Worm (Caenorhabditis elegans) whole organism, L3 larva: ENCODE measurements around the gene C31G12.1.

Experiments
- ceh-16 ChIP-seq: sonication (generic microtip); optimal IDR thresholded peaks from 2 replicates; lab custom pipeline; 2017; ENCODE audit warnings: missing biosample characterization, missing genetic modification characterization
- ceh-9 ChIP-seq: sonication (generic microtip); optimal IDR thresholded peaks from 2 replicates; lab custom pipeline; 2018; ENCODE audit warnings: missing biosample characterization, missing genetic modification characterization
- elt-2 ChIP-seq: sonication (generic microtip); optimal IDR thresholded peaks from 2 replicates; lab custom pipeline; 2016; ENCODE audit warnings: missing genetic modification reagents, mild to moderate bottlenecking, missing genetic modification characterization, missing compliant biosample characterization
- eor-1 ChIP-seq, 2 experiments: fragments of 150-350 bp; optimal IDR thresholded peaks; 2 replicates each; lab custom pipeline; 2014 to 2018; ENCODE audit warnings: missing biosample characterization in 2 of 2, missing genetic modification characterization in 2 of 2
- jun-1 ChIP-seq: fragments of 150-350 bp; optimal IDR thresholded peaks from 2 replicates; lab custom pipeline; 2014; ENCODE audit warnings: missing biosample characterization, missing genetic modification reagents, missing genetic modification characterization
- nfya-1 ChIP-seq: sonication (generic microtip); optimal IDR thresholded peaks from 2 replicates; lab custom pipeline; 2017; ENCODE audit warnings: missing genetic modification characterization, mild to moderate bottlenecking, missing compliant biosample characterization, antibody characterized with exemption, moderate library complexity; ENCODE audit not compliant: insufficient read depth
- nhr-237 ChIP-seq: fragments of 150-350 bp; optimal IDR thresholded peaks from 2 replicates; lab custom pipeline; 2014; ENCODE audit warnings: missing biosample characterization, missing genetic modification characterization
- nhr-28 ChIP-seq: fragments of 150-350 bp; optimal IDR thresholded peaks from 2 replicates; lab custom pipeline; 2014; ENCODE audit warnings: missing biosample characterization, missing genetic modification characterization
- nhr-76 ChIP-seq: fragments of 150-350 bp; sonication (generic microtip); optimal IDR thresholded peaks from 5 replicates; lab custom pipeline; 2014; ENCODE audit warnings: missing biosample characterization, missing genetic modification characterization
- sea-2 ChIP-seq: fragments of 150-350 bp; sonication (generic microtip); optimal IDR thresholded peaks from 4 replicates; lab custom pipeline; 2014; ENCODE audit warnings: missing biosample characterization, missing genetic modification reagents, missing genetic modification characterization
- ztf-4 ChIP-seq: fragments of 150-350 bp; optimal IDR thresholded peaks from 2 replicates; lab custom pipeline; 2014; ENCODE audit warnings: missing biosample characterization, missing genetic modification characterization

DNA sequence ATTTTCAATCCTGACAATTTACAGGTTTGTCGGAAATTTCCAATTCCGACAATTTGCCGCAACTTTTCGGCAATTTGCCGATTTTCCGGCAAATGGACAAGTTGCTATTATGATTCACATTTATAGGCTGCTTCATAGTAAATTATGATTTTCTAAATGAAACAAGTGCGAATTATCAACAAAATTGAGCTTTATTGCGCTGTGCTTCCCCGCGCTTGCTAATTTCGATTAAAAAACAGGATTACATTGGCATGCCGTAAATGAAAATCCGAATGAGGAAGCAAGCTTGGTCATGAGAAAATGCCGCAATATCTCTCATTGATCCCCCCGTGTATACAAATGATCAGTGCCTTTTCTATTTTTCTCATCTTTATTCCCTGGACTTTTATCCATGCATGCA is 41.1 kb upstream of the C31G12.1 start, which contains the start of gene Y37H2A.10:
- TF ChIP-seq ceh-16 (tag; lab: Kevin White, UChicago) (no peak), jun-1 (no peak), sea-2 (GFP tag; lab: Kevin White, UChicago) (no peak), ztf-4 (tag; lab: Kevin White, UChicago) (no peak), eor-1 (tag; optimal IDR thresholded peaks at IDR 0.05; lab: Kevin White, UChicago) (no peak), nhr-28 (no peak), nhr-76 (no peak), elt-2 (no peak), nhr-237 (no peak), nfya-1 (tag; lab: Kevin White, UChicago) (no peak), ceh-9 (tag; lab: Kevin White, UChicago) (no peak)
